Fruit fly (Drosophila melanogaster) whole organism, embryonic: ENCODE data around the gene CG32847.

Source experiments
- Aef1 ChIP-seq: fragments of 200-800 bp; sonication (Bioruptor generic); IDR thresholded peaks from 3 replicates; pipeline ENCODE4 v1.3.6; 2022; ENCODE audit warnings: missing biosample characterization, missing genetic modification characterization
- Atf3 ChIP-seq: fragments of 200-800 bp; sonication (Bioruptor generic); optimal IDR thresholded peaks from 3 replicates; lab custom pipeline; 2016; ENCODE audit warnings: missing biosample characterization, missing genetic modification characterization
- CG1024 ChIP-seq: fragments of 200-800 bp; sonication (Bioruptor generic); IDR thresholded peaks from 2 replicates; pipeline ENCODE4 v1.3.6; 2022; ENCODE audit warnings: missing biosample characterization, missing genetic modification characterization
- CG10979 ChIP-seq: fragments of 200-800 bp; sonication (Bioruptor generic); optimal IDR thresholded peaks from 2 replicates; lab custom pipeline; 2018; ENCODE audit warnings: missing biosample characterization, mild to moderate bottlenecking, missing genetic modification characterization, moderate library complexity
- CG11398 ChIP-seq: fragments of 200-800 bp; sonication (Bioruptor generic); optimal IDR thresholded peaks from 2 replicates; lab custom pipeline; 2016; ENCODE audit warnings: missing biosample characterization, missing genetic modification characterization
- CG11560 ChIP-seq: fragments of 200-800 bp; sonication (Bioruptor generic); IDR thresholded peaks from 3 replicates; pipeline ENCODE4 v1.3.6; 2022; ENCODE audit warnings: missing biosample characterization, missing genetic modification characterization
- CG12659 ChIP-seq: fragments of 200-800 bp; sonication (Bioruptor generic); optimal IDR thresholded peaks from 3 replicates; lab custom pipeline; 2017; ENCODE audit warnings: mild to moderate bottlenecking, missing biosample characterization, missing genetic modification reagents, missing genetic modification characterization
- CG13296 ChIP-seq: fragments of 200-800 bp; sonication (Bioruptor generic); optimal IDR thresholded peaks from 3 replicates; lab custom pipeline; 2018; ENCODE audit warnings: missing biosample characterization, mild to moderate bottlenecking, missing genetic modification characterization
- CG14014 ChIP-seq: fragments of 200-800 bp; sonication (Bioruptor generic); IDR thresholded peaks from 2 replicates; pipeline ENCODE4 v1.3.6; 2022; ENCODE audit warnings: missing biosample characterization, missing genetic modification characterization
- CG14965 ChIP-seq: fragments of 200-800 bp; sonication (Bioruptor generic); optimal IDR thresholded peaks from 2 replicates; lab custom pipeline; 2016; ENCODE audit warnings: missing biosample characterization, missing genetic modification characterization, borderline replicate concordance
- CG17328 ChIP-seq: fragments of 200-800 bp; sonication (Bioruptor generic); IDR thresholded peaks from 2 replicates; pipeline ENCODE4 v1.3.6; 2022; ENCODE audit warnings: missing biosample characterization, missing genetic modification characterization
- CG3838 ChIP-seq: fragments of 200-800 bp; sonication (Bioruptor generic); optimal IDR thresholded peaks from 3 replicates; lab custom pipeline; 2016; ENCODE audit warnings: missing biosample characterization, missing genetic modification characterization
- CG4360 ChIP-seq: fragments of 200-800 bp; sonication (Bioruptor generic); IDR thresholded peaks from 2 replicates; pipeline ENCODE4 v1.3.6; 2022; ENCODE audit warnings: missing biosample characterization, missing genetic modification characterization
- CG7963 ChIP-seq: fragments of 200-800 bp; sonication (Bioruptor generic); IDR thresholded peaks from 3 replicates; pipeline ENCODE4 v1.3.6; 2022; ENCODE audit warnings: missing biosample characterization, missing genetic modification characterization; ENCODE audit not compliant: partially characterized antibody
- CG8281 ChIP-seq: fragments of 200-800 bp; sonication (Bioruptor generic); optimal IDR thresholded peaks from 2 replicates; lab custom pipeline; 2018; ENCODE audit warnings: missing biosample characterization, mild to moderate bottlenecking, missing genetic modification characterization, moderate library complexity
- Dbx ChIP-seq: fragments of 200-800 bp; sonication (Bioruptor generic); IDR thresholded peaks from 3 replicates; pipeline ENCODE4 v1.3.6; 2022; ENCODE audit warnings: missing biosample characterization, missing genetic modification characterization
- GATAe ChIP-seq: fragments of 200-800 bp; sonication (Bioruptor generic); conservative IDR thresholded peaks from 2 replicates; pipeline ENCODE4 v1.3.6; 2022; ENCODE audit warnings: missing biosample characterization, missing genetic modification characterization
- Gug ChIP-seq: fragments of 200-800 bp; sonication (Bioruptor generic); IDR thresholded peaks from 4 replicates; pipeline ENCODE4 v1.3.6; 2022; ENCODE audit warnings: missing biosample characterization, missing genetic modification characterization
- MBD-R2 ChIP-seq: fragments of 200-800 bp; sonication (Bioruptor generic); IDR thresholded peaks from 2 replicates; pipeline ENCODE4 v1.3.6; 2022; ENCODE audit warnings: missing biosample characterization, missing genetic modification characterization
- Opbp ChIP-seq: fragments of 200-800 bp; sonication (Bioruptor generic); IDR thresholded peaks from 3 replicates; pipeline ENCODE4 v1.3.6; 2022; ENCODE audit warnings: missing biosample characterization, missing genetic modification characterization; ENCODE audit not compliant: partially characterized antibody
- Optix ChIP-seq: fragments of 200-800 bp; sonication (Bioruptor generic); IDR thresholded peaks from 3 replicates; pipeline ENCODE4 v1.3.6; 2022; ENCODE audit warnings: missing biosample characterization, missing genetic modification characterization
- Ravus ChIP-seq: fragments of 200-800 bp; sonication (Bioruptor generic); IDR thresholded peaks from 2 replicates; pipeline ENCODE4 v1.3.6; 2022; ENCODE audit warnings: missing biosample characterization, missing genetic modification characterization
- Taf1 ChIP-seq: fragments of 200-800 bp; sonication (Bioruptor generic); IDR thresholded peaks from 2 replicates; pipeline ENCODE4 v1.3.6; 2022; ENCODE audit warnings: missing biosample characterization, missing genetic modification characterization
- Tbp ChIP-seq: fragments of >200 bp; optimal IDR thresholded peaks from 2 replicates; lab custom pipeline; 2018; ENCODE audit warnings: missing biosample characterization, missing genetic modification characterization
- Xrp1 ChIP-seq: fragments of 200-800 bp; sonication (Bioruptor generic); IDR thresholded peaks from 2 replicates; pipeline ENCODE4 v1.3.6; 2022; ENCODE audit warnings: missing biosample characterization, missing genetic modification characterization
- amos ChIP-seq: fragments of 200-800 bp; sonication (Bioruptor generic); IDR thresholded peaks from 2 replicates; pipeline ENCODE4 v1.3.6; 2022; ENCODE audit warnings: missing biosample characterization, missing genetic modification characterization; ENCODE audit not compliant: partially characterized antibody
- bbx ChIP-seq: fragments of 200-800 bp; sonication (Bioruptor generic); IDR thresholded peaks from 2 replicates; pipeline ENCODE4 v1.3.6; 2022; ENCODE audit warnings: missing biosample characterization, missing genetic modification characterization; ENCODE audit not compliant: partially characterized antibody
- bcd ChIP-seq: fragments of 200-800 bp; sonication (Bioruptor generic); optimal IDR thresholded peaks from 2 replicates; lab custom pipeline; 2017; ENCODE audit warnings: missing biosample characterization, mild to moderate bottlenecking, missing genetic modification characterization
- br ChIP-seq: fragments of >200 bp; optimal IDR thresholded peaks from 2 replicates; lab custom pipeline; 2017
- bsh ChIP-seq, 2 experiments: fragments of 200-800 bp; sonication (Bioruptor generic); optimal IDR thresholded peaks; 2 replicates each; lab custom pipeline; 2017 to 2018; ENCODE audit warnings: mild to moderate bottlenecking in 2 of 2, missing biosample characterization in 2 of 2, missing genetic modification characterization in 2 of 2, moderate library complexity in 1 of 2
- cg ChIP-seq: fragments of 200-800 bp; sonication (Bioruptor generic); optimal IDR thresholded peaks from 3 replicates; lab custom pipeline; 2019; ENCODE audit warnings: missing biosample characterization, mild to moderate bottlenecking, missing genetic modification characterization, moderate library complexity
- chm ChIP-seq: fragments of 200-800 bp; sonication (Bioruptor generic); IDR thresholded peaks from 2 replicates; pipeline ENCODE4 v1.3.6; 2022; ENCODE audit warnings: missing biosample characterization, missing genetic modification characterization
- dati ChIP-seq: fragments of 200-800 bp; sonication (Bioruptor generic); IDR thresholded peaks from 2 replicates; pipeline ENCODE4 v1.3.6; 2022; ENCODE audit warnings: missing biosample characterization, missing genetic modification characterization
- gcm2 ChIP-seq: fragments of 200-800 bp; sonication (Bioruptor generic); optimal IDR thresholded peaks from 2 replicates; lab custom pipeline; 2016; ENCODE audit warnings: missing biosample characterization, missing genetic modification characterization
- gsb ChIP-seq: fragments of 200-800 bp; sonication (Bioruptor generic); IDR thresholded peaks from 2 replicates; pipeline ENCODE4 v1.3.6; 2022; ENCODE audit warnings: missing biosample characterization, missing genetic modification characterization
- h ChIP-seq: fragments of >200 bp; optimal IDR thresholded peaks from 2 replicates; lab custom pipeline; 2017
- hbn ChIP-seq: fragments of 200-800 bp; sonication (Bioruptor generic); IDR thresholded peaks from 2 replicates; pipeline ENCODE4 v1.3.6; 2022; ENCODE audit warnings: missing biosample characterization, missing genetic modification characterization; ENCODE audit not compliant: partially characterized antibody
- hkb ChIP-seq, 2 experiments: fragments of 200-800 bp in 1 of 2; fragments of >200 bp in 1 of 2; sonication (Bioruptor generic) in 1 of 2; IDR thresholded peaks in 1 of 2; optimal IDR thresholded peaks in 1 of 2; 2 replicates each; pipeline versions ENCODE4 v1.3.6 to Lab custom; 2017 to 2022; ENCODE audit warnings: missing biosample characterization in 1 of 2, missing genetic modification characterization in 1 of 2
- lmd ChIP-seq: fragments of 200-800 bp; sonication (Bioruptor generic); IDR thresholded peaks from 2 replicates; pipeline ENCODE4 v1.3.6; 2022; ENCODE audit warnings: missing biosample characterization, missing genetic modification characterization
- odd ChIP-seq: fragments of 200-800 bp; sonication (Bioruptor generic); optimal IDR thresholded peaks from 2 replicates; lab custom pipeline; 2017; ENCODE audit warnings: missing biosample characterization, mild to moderate bottlenecking, missing genetic modification characterization
- rib ChIP-seq: fragments of 200-800 bp; sonication (Bioruptor generic); IDR thresholded peaks from 2 replicates; pipeline ENCODE4 v1.3.6; 2022; ENCODE audit warnings: missing biosample characterization, missing genetic modification characterization
- row ChIP-seq: fragments of 200-800 bp; sonication (Bioruptor generic); IDR thresholded peaks from 3 replicates; pipeline ENCODE4 v1.3.6; 2022; ENCODE audit warnings: missing biosample characterization, missing genetic modification characterization
- scrt ChIP-seq: fragments of 200-800 bp; sonication (Bioruptor generic); optimal IDR thresholded peaks from 2 replicates; lab custom pipeline; 2018; ENCODE audit warnings: missing biosample characterization, mild to moderate bottlenecking, missing genetic modification characterization, moderate library complexity
- trem ChIP-seq: fragments of 200-800 bp; optimal IDR thresholded peaks from 3 replicates; lab custom pipeline; 2019; ENCODE audit warnings: missing biosample characterization, mild to moderate bottlenecking, missing genetic modification characterization, moderate library complexity
- ttk ChIP-seq: fragments of 200-800 bp; sonication (Bioruptor generic); IDR thresholded peaks from 2 replicates; pipeline ENCODE4 v2.1.2; 2022; ENCODE audit warnings: missing biosample characterization, missing genetic modification characterization
- vvl ChIP-seq: fragments of 200-800 bp; sonication (Bioruptor generic); IDR thresholded peaks from 2 replicates; pipeline ENCODE4 v1.3.6; 2022; ENCODE audit warnings: missing biosample characterization, missing genetic modification characterization
- wor ChIP-seq: fragments of 200-800 bp; sonication (Bioruptor generic); IDR thresholded peaks from 2 replicates; pipeline ENCODE4 v1.3.6; 2022; ENCODE audit warnings: missing biosample characterization, missing genetic modification characterization
- yki ChIP-seq: fragments of >200 bp; optimal IDR thresholded peaks from 3 replicates; lab custom pipeline; 2018
- z ChIP-seq: fragments of 200-800 bp; sonication (Bioruptor generic); IDR thresholded peaks from 3 replicates; pipeline ENCODE4 v1.3.6; 2022; ENCODE audit warnings: missing biosample characterization, missing genetic modification characterization
- zen ChIP-seq: fragments of 200-800 bp; sonication (Bioruptor generic); optimal IDR thresholded peaks from 3 replicates; lab custom pipeline; 2018; ENCODE audit warnings: missing biosample characterization, mild to moderate bottlenecking, missing genetic modification characterization, moderate library complexity

The CG32847 gene

dm6 chr3L:15098659-15099512 is 22.5 kb upstream of the CG32847 start (continued):
- no peak for TF ChIP-seq dati (GFP tag; lab: Robert Waterston, UW)
- TF ChIP-seq cg (GFP tag; lab: Kevin White, UChicago) = no peak
- TF ChIP-seq zen (tag; lab: Kevin White, UChicago) = peak; percentile 89
- peak; percentile 84 for TF ChIP-seq scrt
- no peak for TF ChIP-seq Opbp (GFP tag; lab: Robert Waterston, UW)
- TF ChIP-seq CG7963 (GFP tag; lab: Robert Waterston, UW) = no peak
- TF ChIP-seq hkb (optimal IDR thresholded peaks at IDR 0.05; lab: Kevin White, UChicago) = no peak
- peak; percentile 93 for TF ChIP-seq hkb (GFP tag; IDR thresholded peaks at IDR 0.05; lab: Robert Waterston, UW)
- peak; percentile 43; the same call in 1 of the 2 replicates for TF ChIP-seq GATAe (GFP tag; lab: Robert Waterston, UW)
- TF ChIP-seq h (lab: Kevin White, UChicago) = no peak
- no peak for TF ChIP-seq CG11398 (GFP tag; lab: Kevin White, UChicago)
- TF ChIP-seq CG12659 (GFP tag; lab: Kevin White, UChicago) = peak; percentile 76
- TF ChIP-seq Tbp = no peak
- peak; percentile 86 for TF ChIP-seq CG17328 (GFP tag; lab: Robert Waterston, UW)
- TF ChIP-seq bsh (GFP tag; optimal IDR thresholded peaks at IDR 0.05; lab: Kevin White, UChicago) = peak; percentile 53 to 89
- no peak for TF ChIP-seq z (GFP tag; lab: Robert Waterston, UW)
- no peak for TF ChIP-seq amos (GFP tag; lab: Robert Waterston, UW)
- peak; percentile 15; the same call in 1 of the 4 replicates for TF ChIP-seq Gug (GFP tag; lab: Robert Waterston, UW)
- TF ChIP-seq Optix = no peak
- peak; percentile 85 for TF ChIP-seq CG1024
- no peak for TF ChIP-seq CG11560 (tag; lab: Robert Waterston, UW)
- no peak for TF ChIP-seq Atf3 (GFP tag; lab: Kevin White, UChicago)
- no peak for TF ChIP-seq bbx
- no peak for TF ChIP-seq chm (GFP tag; lab: Robert Waterston, UW)
- TF ChIP-seq Aef1 (GFP tag; lab: Robert Waterston, UW) = no peak; the same call in 1 of the 3 replicates
- peak; percentile 95 for TF ChIP-seq trem (tag; lab: Kevin White, UChicago)
- no peak for TF ChIP-seq br
- TF ChIP-seq bcd (GFP tag; lab: Kevin White, UChicago) = peak; percentile 82
- peak; percentile 86 for TF ChIP-seq lmd (GFP tag; lab: Robert Waterston, UW)
- peak; percentile 74 for TF ChIP-seq row (GFP tag; lab: Robert Waterston, UW)
- peak; percentile 70; the same call in 1 of the 2 replicates for TF ChIP-seq CG14014 (GFP tag; lab: Robert Waterston, UW)
- TF ChIP-seq Dbx (GFP tag; lab: Robert Waterston, UW) = peak; percentile 75
- no peak for TF ChIP-seq Taf1
- peak; percentile 83 for TF ChIP-seq CG4360
- TF ChIP-seq ttk (GFP tag; lab: Robert Waterston, UW) = peak; percentile 84
- no peak for TF ChIP-seq CG3838 (GFP tag; lab: Kevin White, UChicago)
- peak; percentile 23 for TF ChIP-seq yki
- TF ChIP-seq odd (GFP tag; lab: Kevin White, UChicago) = peak; percentile 81
- TF ChIP-seq gcm2 (GFP tag; lab: Kevin White, UChicago) = no peak
- peak; percentile 50; the same call in 1 of the 2 replicates for TF ChIP-seq wor
- TF ChIP-seq Xrp1 = peak; percentile 94
- TF ChIP-seq CG8281 (tag; lab: Kevin White, UChicago) = peak; percentile 34
- peak; percentile 95 for TF ChIP-seq CG13296 (GFP tag; lab: Kevin White, UChicago)
- no peak; the same call in 1 of the 2 replicates for TF ChIP-seq rib (GFP tag; lab: Robert Waterston, UW)
- TF ChIP-seq CG14965 (GFP tag; lab: Kevin White, UChicago) = peak; percentile 5
- TF ChIP-seq Ravus (GFP tag; lab: Robert Waterston, UW) = peak; percentile 36
- TF ChIP-seq vvl (GFP tag; lab: Robert Waterston, UW) = peak; percentile 97
- TF ChIP-seq hbn (GFP tag; lab: Robert Waterston, UW) = no peak; the same call in 1 of the 2 replicates
- TF ChIP-seq gsb (GFP tag; lab: Robert Waterston, UW) = peak; percentile 77
- TF ChIP-seq MBD-R2 (GFP tag; lab: Robert Waterston, UW) = no peak
- peak; percentile 97 for TF ChIP-seq CG10979 (tag; lab: Kevin White, UChicago)
